Worm (Caenorhabditis elegans) whole organism, midembryonic: ENCODE data around the gene lact-9.

Source experiments
- T22C8.4 ChIP-seq: fragments of 200-800 bp; sonication (Bioruptor generic); IDR thresholded peaks from 2 replicates; pipeline ENCODE4 v1.3.6; 2022; ENCODE audit warnings: missing genetic modification characterization, missing compliant biosample characterization
- cog-1 ChIP-seq: sonication (generic microtip); optimal IDR thresholded peaks from 2 replicates; lab custom pipeline; 2016; ENCODE audit warnings: missing genetic modification characterization, missing compliant biosample characterization
- flt-1 ChIP-seq: fragments of 200-800 bp; sonication (Bioruptor generic); IDR thresholded peaks from 2 replicates; pipeline ENCODE4 v1.3.6; 2022; ENCODE audit warnings: missing genetic modification characterization, missing compliant biosample characterization
- klf-2 ChIP-seq: fragments of 200-800 bp; sonication (Bioruptor generic); conservative IDR thresholded peaks from 2 replicates; pipeline ENCODE4 v1.3.6; 2022; ENCODE audit warnings: missing genetic modification reagents, missing genetic modification characterization, missing compliant biosample characterization
- ztf-23 ChIP-seq: fragments of 200-800 bp; sonication (Bioruptor generic); IDR thresholded peaks from 2 replicates; pipeline ENCODE4 v1.3.6; 2022; ENCODE audit warnings: missing genetic modification reagents, missing genetic modification characterization, missing compliant biosample characterization

- TF ChIP-seq cog-1 (tag; lab: Kevin White, UChicago) = no peak
- peak; percentile 69; the same call in 1 of the 2 replicates for TF ChIP-seq flt-1
- 0 out of 2 replicates have a peak, but pooled peaks have one; percentile 44 for TF ChIP-seq klf-2 (GFP tag; lab: Robert Waterston, UW)
- TF ChIP-seq T22C8.4 (GFP tag; lab: Robert Waterston, UW) = no peak
- TF ChIP-seq ztf-23 (GFP tag; lab: Robert Waterston, UW) = peak; percentile 60; the same call in 1 of the 2 replicates
These were observed 3.2 kb upstream of the lact-9 start, which contains the start of the genes sas-6 and Y45F10D.7 for ce11 chrIV:13788652-13789051.
